Worm (Caenorhabditis elegans): ENCODE results near the gene rskd-1.

The rskd-1 gene

ce11 chrV:12317080-12317479 is 28.7 kb upstream of the rskd-1 start, which contains the start of gene R04F11.3:
Gene R04F11.3 (minus strand): TSS chrV:12317180.
- no peak for TF ChIP-seq fkh-6 (tag; optimal IDR thresholded peaks at IDR 0.05)
- no peak for TF ChIP-seq ztf-16 (tag; optimal IDR thresholded peaks at IDR 0.05)
- TF ChIP-seq nfya-1 (tag; optimal IDR thresholded peaks at IDR 0.05): no peak
- no peak for TF ChIP-seq unc-55 (GFP tag; optimal IDR thresholded peaks at IDR 0.05)
- TF ChIP-seq ceh-18 (tag; optimal IDR thresholded peaks at IDR 0.05): no peak
- no peak for TF ChIP-seq K09A11.1 (tag; optimal IDR thresholded peaks at IDR 0.05; ENCODE audit: insufficient read depth)
- no peak for TF ChIP-seq nhr-232 (tag; optimal IDR thresholded peaks at IDR 0.05)
- no peak for TF ChIP-seq ref-2 (tag; optimal IDR thresholded peaks at IDR 0.05)
- TF ChIP-seq pqm-1 (tag; optimal IDR thresholded peaks at IDR 0.05): no peak
- TF ChIP-seq Y22D7AL.16 (tag; optimal IDR thresholded peaks at IDR 0.05): no peak
- no peak for TF ChIP-seq ceh-19 (GFP tag; optimal IDR thresholded peaks at IDR 0.05)
- no peak for TF ChIP-seq zip-5 (tag; optimal IDR thresholded peaks at IDR 0.05)
- TF ChIP-seq T23F11.4 (GFP tag; optimal IDR thresholded peaks at IDR 0.05): no peak
- no peak for TF ChIP-seq pat-9 (tag; optimal IDR thresholded peaks at IDR 0.05)
- TF ChIP-seq ceh-2 (tag; optimal IDR thresholded peaks at IDR 0.05): no peak
- no peak for TF ChIP-seq pha-4 (tag; optimal IDR thresholded peaks at IDR 0.05)
- no peak for TF ChIP-seq ahr-1 (tag; optimal IDR thresholded peaks at IDR 0.05)
- no peak for TF ChIP-seq ceh-24 (tag; optimal IDR thresholded peaks at IDR 0.05)
- no peak for TF ChIP-seq F13H6.1 (tag; optimal IDR thresholded peaks at IDR 0.05)

ce11 chrV:12316076-12316475 is 27.7 kb upstream of the rskd-1 start:
- no peak for TF ChIP-seq madf-2 (tag; optimal IDR thresholded peaks at IDR 0.05)
- no peak for TF ChIP-seq nhr-232 (tag; optimal IDR thresholded peaks at IDR 0.05)
- TF ChIP-seq fkh-10 (GFP tag; optimal IDR thresholded peaks at IDR 0.05): no peak
- TF ChIP-seq elt-4 (tag; optimal IDR thresholded peaks at IDR 0.05): no peak
- no peak for TF ChIP-seq pat-9 (tag; optimal IDR thresholded peaks at IDR 0.05)
- TF ChIP-seq hlh-8 (tag; optimal IDR thresholded peaks at IDR 0.05): no peak
- TF ChIP-seq ztf-16 (tag; optimal IDR thresholded peaks at IDR 0.05): no peak
- no peak for TF ChIP-seq gmeb-2 (tag; optimal IDR thresholded peaks at IDR 0.05)
- no peak for TF ChIP-seq sdc-2 (tag; optimal IDR thresholded peaks at IDR 0.05)
- TF ChIP-seq pag-3 (tag; optimal IDR thresholded peaks at IDR 0.05; ENCODE audit: borderline replicate concordance): no peak
- TF ChIP-seq tbx-7 (tag; optimal IDR thresholded peaks at IDR 0.05): no peak
- no peak for TF ChIP-seq ceh-19 (GFP tag; optimal IDR thresholded peaks at IDR 0.05)
- TF ChIP-seq dve-1 (tag; optimal IDR thresholded peaks at IDR 0.05): no peak
- no peak for TF ChIP-seq ceh-34 (tag; optimal IDR thresholded peaks at IDR 0.05)
- no peak for TF ChIP-seq ceh-6 (GFP tag; optimal IDR thresholded peaks at IDR 0.05)
- TF ChIP-seq ahr-1 (tag; optimal IDR thresholded peaks at IDR 0.05): no peak
- TF ChIP-seq mec-3 (tag; optimal IDR thresholded peaks at IDR 0.05; ENCODE audit: borderline replicate concordance): no peak

ce11 chrV:12314413-12314812 is 26.0 kb upstream of the rskd-1 start:
- TF ChIP-seq pqm-1 (tag; optimal IDR thresholded peaks at IDR 0.05) (no peak), pha-4 (tag; optimal IDR thresholded peaks at IDR 0.05) (no peak), unc-42 (tag; optimal IDR thresholded peaks at IDR 0.05) (peak; percentile 59)

ce11 chrV:12310256-12310655 is 21.8 kb upstream of the rskd-1 start, which contains the start of gene hpo-30:
Gene hpo-30 (minus strand): TSS chrV:12310356.
- TF ChIP-seq nhr-232 (tag; optimal IDR thresholded peaks at IDR 0.05) (no peak), eyg-1 (tag; optimal IDR thresholded peaks at IDR 0.05) (no peak), syd-9 (tag; optimal IDR thresholded peaks at IDR 0.05) (no peak), nhr-11 (tag; optimal IDR thresholded peaks at IDR 0.05) (no peak)

ce11 chrV:12307011-12307540 is 18.7 kb upstream of the rskd-1 start, which contains the start of gene srg-45:
Gene srg-45 (plus strand): TSS chrV:12307490.
- TF ChIP-seq ref-2 (tag; optimal IDR thresholded peaks at IDR 0.05) (no peak), rnt-1 (tag; optimal IDR thresholded peaks at IDR 0.05) (no peak), K02D7.2 (tag; optimal IDR thresholded peaks at IDR 0.05) (no peak), ceh-48 (tag; optimal IDR thresholded peaks at IDR 0.05) (no peak), unc-86 (tag; optimal IDR thresholded peaks at IDR 0.05) (no peak), madf-2 (tag; optimal IDR thresholded peaks at IDR 0.05) (no peak), ceh-45 (GFP tag; IDR thresholded peaks at IDR 0.05) (no peak), Y22D7AL.16 (tag; optimal IDR thresholded peaks at IDR 0.05) (no peak), sox-2 (GFP tag; IDR thresholded peaks at IDR 0.05) (no peak)
